Worm (Caenorhabditis elegans): ENCODE results near the gene syx-5.
A peak's percentile ranks its signal among the peaks of the same experiment; 100 is the strongest.

syx-5 gene

DNA sequence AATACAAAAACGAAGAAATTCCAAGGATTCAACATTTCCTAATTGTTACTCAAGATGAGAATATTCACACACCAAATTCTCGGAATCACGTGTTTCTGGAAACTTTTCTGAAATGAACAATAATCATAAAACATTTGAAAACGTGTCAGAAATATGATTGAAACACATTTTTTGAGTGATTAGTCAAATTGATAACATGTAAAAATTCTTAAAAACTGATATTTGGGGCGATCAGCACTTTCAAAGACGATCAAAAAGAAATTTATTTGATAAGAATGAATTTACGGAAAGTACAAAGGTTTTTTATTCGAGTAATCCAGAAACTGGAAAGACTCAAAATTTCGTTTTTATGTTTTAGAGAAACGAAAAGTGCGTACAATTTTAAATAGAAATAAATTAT lies 48.9 kb upstream of the syx-5 start, which contains the start of gene tre-3:
TSS of gene tre-3 (minus strand) at position 107 of the 400 bp plus-strand sequence.
- TF ChIP-seq pqm-1 (tag; optimal IDR thresholded peaks at IDR 0.05), result peak; percentile 53
- peak; percentile 59 for TF ChIP-seq elt-2 (tag; optimal IDR thresholded peaks at IDR 0.05)
- no peak for TF ChIP-seq ceh-28 (tag; optimal IDR thresholded peaks at IDR 0.05)
- TF ChIP-seq ceh-9 (tag; optimal IDR thresholded peaks at IDR 0.05), result no peak

- no peak for TF ChIP-seq pha-4 (tag; optimal IDR thresholded peaks at IDR 0.05)
- peak; percentile 71 for TF ChIP-seq pqm-1 (tag; optimal IDR thresholded peaks at IDR 0.05)
- TF ChIP-seq ceh-82 (tag; optimal IDR thresholded peaks at IDR 0.05), result no peak
- no peak for TF ChIP-seq tbx-2 (tag; optimal IDR thresholded peaks at IDR 0.05)
- peak; percentile 78 for TF ChIP-seq elt-2 (tag; optimal IDR thresholded peaks at IDR 0.05)
- no peak for TF ChIP-seq lsy-12 (tag; optimal IDR thresholded peaks at IDR 0.05)
- TF ChIP-seq jun-1 (tag; optimal IDR thresholded peaks at IDR 0.05), result no peak
- TF ChIP-seq nhr-67 (tag; optimal IDR thresholded peaks at IDR 0.05), result no peak
- no peak for TF ChIP-seq fos-1 (tag; optimal IDR thresholded peaks at IDR 0.05)
- no peak for TF ChIP-seq mml-1 (tag; optimal IDR thresholded peaks at IDR 0.05)
- TF ChIP-seq skn-1 (tag; optimal IDR thresholded peaks at IDR 0.05), result no peak
- no peak for TF ChIP-seq nhr-43 (tag; optimal IDR thresholded peaks at IDR 0.05; ENCODE audit: poor library complexity, severe bottlenecking)
- no peak for TF ChIP-seq zag-1 (tag; optimal IDR thresholded peaks at IDR 0.05)
- TF ChIP-seq nhr-12 (tag; optimal IDR thresholded peaks at IDR 0.05), result no peak
- TF ChIP-seq fkh-2 (tag; optimal IDR thresholded peaks at IDR 0.05), result no peak
- no peak for TF ChIP-seq nfya-1 (tag; optimal IDR thresholded peaks at IDR 0.05; ENCODE audit: insufficient read depth)
Measured at ce11 chrV:11716930-11717329, 47.8 kb upstream of the syx-5 start.

ce11 chrV:11722858-11723257 lies 41.8 kb upstream of the syx-5 start:
- TF ChIP-seq lsy-12 (tag; optimal IDR thresholded peaks at IDR 0.05), result no peak

DNA sequence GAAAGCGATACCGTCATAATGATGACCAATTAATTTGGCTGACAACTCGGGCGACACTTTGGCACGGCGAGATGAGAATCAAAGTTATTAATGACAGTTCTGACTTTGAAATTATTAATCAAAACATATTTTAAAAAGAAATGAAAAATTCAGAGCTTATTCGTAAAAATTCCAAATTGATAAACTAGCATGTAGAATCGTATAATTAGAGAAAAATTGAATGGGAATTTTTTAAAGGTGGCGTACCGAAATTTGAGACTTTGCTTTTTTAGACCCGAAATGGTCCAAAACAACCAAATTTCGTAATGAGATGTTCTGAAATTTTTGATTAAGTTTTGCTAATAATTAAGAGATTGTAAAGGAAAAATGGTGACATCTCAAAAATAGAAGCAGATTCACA lies 38.7 kb upstream of the syx-5 start, which contains the start of gene daf-11:
TSS of gene daf-11 (minus strand) at position 101 of the 400 bp plus-strand sequence.
- TF ChIP-seq nhr-77 (tag; optimal IDR thresholded peaks at IDR 0.05), result no peak
- TF ChIP-seq egl-27 (tag; optimal IDR thresholded peaks at IDR 0.05), result no peak
- no peak for TF ChIP-seq elt-3 (tag; optimal IDR thresholded peaks at IDR 0.05)
- TF ChIP-seq nhr-28 (tag; optimal IDR thresholded peaks at IDR 0.05), result no peak
- no peak for TF ChIP-seq nhr-43 (tag; optimal IDR thresholded peaks at IDR 0.05; ENCODE audit: poor library complexity, severe bottlenecking)
- no peak for TF ChIP-seq unc-62 (GFP tag; optimal IDR thresholded peaks at IDR 0.05)
- TF ChIP-seq egl-5 (tag; optimal IDR thresholded peaks at IDR 0.05), result no peak
- TF ChIP-seq snpc-4 (tag; optimal IDR thresholded peaks at IDR 0.05), result no peak
- TF ChIP-seq fos-1 (tag; optimal IDR thresholded peaks at IDR 0.05), result no peak
- no peak for TF ChIP-seq ceh-16 (tag; optimal IDR thresholded peaks at IDR 0.05)
- no peak for TF ChIP-seq lin-15B (tag; optimal IDR thresholded peaks at IDR 0.05)

- TF ChIP-seq sea-2 (GFP tag; optimal IDR thresholded peaks at IDR 0.05) (no peak), nhr-43 (tag; optimal IDR thresholded peaks at IDR 0.05; ENCODE audit: poor library complexity, severe bottlenecking) (no peak), tbx-2 (tag; optimal IDR thresholded peaks at IDR 0.05) (no peak), fkh-10 (GFP tag; optimal IDR thresholded peaks at IDR 0.05) (no peak), ztf-11 (tag; optimal IDR thresholded peaks at IDR 0.05) (no peak), elt-3 (tag; optimal IDR thresholded peaks at IDR 0.05) (no peak), nhr-67 (tag; optimal IDR thresholded peaks at IDR 0.05) (no peak), fos-1 (tag; optimal IDR thresholded peaks at IDR 0.05) (no peak), nhr-25 (tag; optimal IDR thresholded peaks at IDR 0.05) (no peak), jun-1 (tag; optimal IDR thresholded peaks at IDR 0.05) (no peak), ceh-16 (tag; optimal IDR thresholded peaks at IDR 0.05) (no peak), eor-1 (tag; optimal IDR thresholded peaks at IDR 0.05) (no peak)
Measured at ce11 chrV:11730060-11730459, 34.6 kb upstream of the syx-5 start, which contains the start of gene rhr-2. rhr-2 (minus strand) TSS chrV:11730160.

ce11 chrV:11732049-11732448 lies 32.7 kb upstream of the syx-5 start:
- TF ChIP-seq elt-3 (tag; optimal IDR thresholded peaks at IDR 0.05) (no peak), egl-27 (tag; optimal IDR thresholded peaks at IDR 0.05) (no peak)
